Worm (Caenorhabditis elegans): ENCODE results near the gene zim-3.

Gene zim-3

DNA sequence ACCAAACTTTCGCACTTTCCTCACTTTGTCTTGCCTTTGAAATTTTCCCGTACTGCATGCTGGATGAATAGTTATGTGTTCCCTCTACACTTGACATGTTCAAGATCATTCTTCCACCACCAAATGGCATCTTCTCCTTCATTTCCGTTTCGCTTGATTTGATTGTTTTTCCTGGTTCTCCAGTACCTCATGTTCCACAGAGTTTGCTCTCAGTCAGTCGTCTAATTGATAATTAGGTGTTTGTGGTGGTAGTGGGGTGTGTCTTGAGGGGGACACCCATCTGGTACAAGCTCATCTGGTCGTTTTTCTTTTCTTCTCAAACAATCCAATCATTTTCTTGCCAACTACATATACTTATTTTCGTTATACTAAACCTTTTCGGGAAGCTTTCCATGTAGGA is 12.5 kb downstream of the zim-3 start:
- TF ChIP-seq nhr-25 (tag; optimal IDR thresholded peaks at IDR 0.05) = no peak
- TF ChIP-seq ZK546.5 (tag; optimal IDR thresholded peaks at IDR 0.05) = no peak

DNA sequence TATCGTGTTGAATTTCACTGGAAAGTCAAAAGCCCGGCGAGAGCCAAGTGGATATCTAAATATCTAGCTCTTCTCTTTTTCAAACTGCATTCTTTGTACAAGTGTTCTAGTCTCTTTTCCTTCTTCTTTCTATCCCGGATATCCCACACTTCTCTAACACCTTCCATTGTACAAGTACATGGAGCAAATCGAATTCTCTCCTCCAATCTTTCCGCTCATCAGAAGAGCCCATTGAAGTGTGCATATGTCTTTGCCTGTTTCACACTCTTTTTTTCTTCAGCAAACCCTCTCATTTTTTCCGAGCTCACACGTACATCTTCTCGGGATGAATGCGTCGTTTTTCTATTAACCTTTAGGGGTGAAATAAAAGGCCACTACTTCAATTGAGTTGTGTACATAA is 15.0 kb downstream of the zim-3 start:
- TF ChIP-seq nhr-237 (tag; optimal IDR thresholded peaks at IDR 0.05) (no peak), lsy-12 (tag; optimal IDR thresholded peaks at IDR 0.05) (no peak), nhr-77 (tag; optimal IDR thresholded peaks at IDR 0.05) (no peak), fkh-10 (GFP tag; optimal IDR thresholded peaks at IDR 0.05) (peak; percentile 76), egl-27 (tag; optimal IDR thresholded peaks at IDR 0.05) (no peak)

DNA sequence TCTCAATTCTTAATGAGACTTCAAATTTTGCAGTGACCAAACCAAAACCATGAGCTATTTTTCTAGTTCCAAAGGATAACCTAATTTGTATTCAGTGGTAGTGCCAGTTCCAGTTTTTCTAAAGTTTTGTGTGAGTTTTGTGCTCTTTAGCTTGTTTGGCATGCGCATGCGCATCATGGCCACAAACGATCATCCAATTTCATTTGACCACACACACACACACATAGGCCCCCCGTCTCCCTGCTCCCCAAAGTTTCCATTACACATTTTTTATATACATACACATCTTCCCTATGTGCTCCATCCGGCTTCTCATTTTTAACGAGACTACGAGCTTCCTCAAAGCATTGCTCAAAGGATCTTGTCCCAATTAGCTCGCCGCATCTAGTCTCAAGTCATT is 16.0 kb downstream of the zim-3 start:
- peak; percentile 34 for TF ChIP-seq lin-39 (tag; optimal IDR thresholded peaks at IDR 0.05)
- TF ChIP-seq tbx-2 (tag; optimal IDR thresholded peaks at IDR 0.05) = no peak

DNA sequence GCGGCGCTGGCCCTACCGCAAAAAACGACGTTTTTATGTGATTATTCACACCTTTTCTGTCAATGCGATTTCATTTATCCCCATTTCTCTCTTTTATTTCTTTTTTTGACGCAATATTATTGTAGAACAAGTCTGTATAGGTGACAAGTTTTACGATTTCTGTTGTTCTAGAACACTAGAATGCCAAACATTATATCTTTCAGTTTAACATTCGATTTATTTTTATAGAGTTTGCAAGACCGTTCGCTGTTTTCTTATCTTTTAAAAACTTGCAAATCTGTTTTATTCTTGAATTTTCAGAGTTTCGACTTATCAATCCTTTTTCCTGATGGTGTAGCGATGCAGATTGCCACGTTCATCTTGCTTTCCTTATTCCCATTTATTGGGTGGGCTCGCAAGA is 17.5 kb downstream of the zim-3 start, which contains the start of gene efn-2:
Gene efn-2, plus strand, starts transcription at position 301 of the 400 bp plus-strand sequence.
- TF ChIP-seq nhr-67 (tag; optimal IDR thresholded peaks at IDR 0.05) (no peak), egl-5 (tag; optimal IDR thresholded peaks at IDR 0.05) (peak; percentile 13)

DNA sequence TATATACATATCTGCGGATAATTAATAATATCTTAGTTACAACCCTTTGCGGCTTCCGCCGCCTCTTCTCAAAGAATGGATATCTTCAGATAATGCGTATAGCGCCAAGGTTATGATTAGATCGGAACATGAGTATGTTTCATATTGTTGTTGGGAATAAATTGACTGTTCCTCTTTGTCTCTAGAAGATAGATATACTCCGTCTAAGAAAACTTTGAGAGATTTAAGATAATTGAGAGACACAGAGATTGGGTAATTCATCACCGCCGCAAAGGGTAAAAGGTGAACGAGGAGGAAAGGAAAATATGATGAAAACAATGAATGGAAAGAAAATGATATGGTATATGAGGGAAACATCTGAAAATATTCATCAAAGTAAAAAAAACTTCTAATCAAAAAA is 18.1 kb downstream of the zim-3 start:
- TF ChIP-seq nhr-23 (tag; optimal IDR thresholded peaks at IDR 0.05) = peak; percentile 34
- no peak for TF ChIP-seq nhr-25 (tag; optimal IDR thresholded peaks at IDR 0.05)

DNA sequence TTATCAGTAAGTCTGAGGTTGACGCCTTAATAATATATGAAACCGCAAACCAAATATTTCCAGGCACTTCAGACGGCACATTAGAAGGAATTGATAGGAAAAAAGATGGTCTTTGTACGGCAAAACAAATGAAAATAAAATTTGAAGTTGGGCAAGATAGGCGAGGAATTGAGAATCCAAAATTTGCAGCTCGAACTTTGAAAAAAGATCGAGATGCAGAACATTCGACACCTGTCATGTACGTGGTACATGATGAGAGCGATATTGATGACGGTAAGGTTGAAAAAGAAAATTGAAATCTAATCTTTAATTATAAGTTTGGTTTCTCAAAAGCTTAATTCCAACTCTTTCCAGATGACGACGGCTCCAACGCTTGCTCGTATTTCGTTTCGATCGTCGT is 19.1 kb downstream of the zim-3 start:
- TF ChIP-seq nhr-76 (tag; optimal IDR thresholded peaks at IDR 0.05) = no peak
- no peak for TF ChIP-seq mdl-1 (tag; optimal IDR thresholded peaks at IDR 0.05)
- TF ChIP-seq tbx-2 (tag; optimal IDR thresholded peaks at IDR 0.05) = no peak
- TF ChIP-seq fkh-10 (GFP tag; optimal IDR thresholded peaks at IDR 0.05) = no peak
- no peak for TF ChIP-seq hmg-11 (tag; optimal IDR thresholded peaks at IDR 0.05)

DNA sequence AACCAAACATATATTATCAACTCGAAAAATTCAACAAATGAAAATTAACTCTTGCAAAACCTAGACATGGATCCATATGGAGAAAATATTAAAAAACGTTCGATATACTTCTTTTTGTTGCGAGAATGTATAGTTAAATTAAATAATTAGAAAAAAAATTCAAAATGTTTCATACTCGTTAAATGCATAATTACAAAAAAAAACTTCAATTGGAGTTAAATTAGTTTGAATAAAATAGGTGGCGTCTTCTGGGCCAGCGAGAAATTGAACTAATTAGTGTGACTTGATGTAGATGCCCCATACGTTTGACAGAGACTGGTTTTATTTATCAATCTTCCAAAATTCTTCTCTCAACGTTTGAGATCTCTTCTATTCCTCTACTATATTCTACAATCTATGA is 19.9 kb downstream of the zim-3 start, which contains the start of gene lgc-43:
Gene lgc-43, plus strand, starts transcription at position 301 of the 400 bp plus-strand sequence.
- TF ChIP-seq jun-1 (tag; optimal IDR thresholded peaks at IDR 0.05) = no peak
- TF ChIP-seq ceh-28 (tag; optimal IDR thresholded peaks at IDR 0.05) = no peak
- TF ChIP-seq snpc-4 (tag; optimal IDR thresholded peaks at IDR 0.05) = no peak
- TF ChIP-seq mml-1 (tag; optimal IDR thresholded peaks at IDR 0.05) = no peak
- TF ChIP-seq nhr-76 (tag; optimal IDR thresholded peaks at IDR 0.05) = peak; percentile 67
- no peak for TF ChIP-seq ceh-82 (tag; optimal IDR thresholded peaks at IDR 0.05)

DNA sequence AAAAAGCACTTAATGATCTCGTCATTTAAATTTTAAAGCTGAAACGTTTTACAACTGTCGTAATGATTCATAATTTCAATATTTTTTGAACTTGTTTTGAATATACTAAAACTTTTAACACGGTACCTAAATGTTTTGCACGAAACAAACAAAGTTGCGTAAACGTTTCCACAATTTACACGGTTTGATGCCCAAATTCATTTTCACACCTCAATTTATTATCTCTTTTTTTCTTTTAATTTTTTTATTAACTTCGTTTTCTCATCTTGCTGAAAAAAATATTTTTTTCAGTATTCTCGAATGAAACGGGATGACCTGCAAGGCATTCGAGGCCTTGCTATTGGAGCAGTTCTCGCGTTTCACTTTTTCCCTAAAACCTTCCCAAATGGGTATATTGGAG is 25.7 kb downstream of the zim-3 start, which contains the start of gene oac-8:
Gene oac-8, plus strand, starts transcription at position 301 of the 400 bp plus-strand sequence.
- TF ChIP-seq fos-1 (tag; optimal IDR thresholded peaks at IDR 0.05) = no peak
- no peak for TF ChIP-seq elt-1 (tag; optimal IDR thresholded peaks at IDR 0.05)
- TF ChIP-seq unc-39 (tag; optimal IDR thresholded peaks at IDR 0.05) = no peak
- TF ChIP-seq nhr-67 (tag; optimal IDR thresholded peaks at IDR 0.05) = no peak
- TF ChIP-seq lsy-12 (tag; optimal IDR thresholded peaks at IDR 0.05) = no peak
- no peak for TF ChIP-seq ceh-82 (tag; optimal IDR thresholded peaks at IDR 0.05)
- no peak for TF ChIP-seq nhr-12 (tag; optimal IDR thresholded peaks at IDR 0.05)
- no peak for TF ChIP-seq lin-39 (tag; optimal IDR thresholded peaks at IDR 0.05)
- TF ChIP-seq zag-1 (tag; optimal IDR thresholded peaks at IDR 0.05) = no peak
- no peak for TF ChIP-seq nhr-25 (tag; optimal IDR thresholded peaks at IDR 0.05)
- no peak for TF ChIP-seq nfya-1 (tag; optimal IDR thresholded peaks at IDR 0.05; ENCODE audit: insufficient read depth)
- TF ChIP-seq nhr-11 (tag; optimal IDR thresholded peaks at IDR 0.05) = no peak

DNA sequence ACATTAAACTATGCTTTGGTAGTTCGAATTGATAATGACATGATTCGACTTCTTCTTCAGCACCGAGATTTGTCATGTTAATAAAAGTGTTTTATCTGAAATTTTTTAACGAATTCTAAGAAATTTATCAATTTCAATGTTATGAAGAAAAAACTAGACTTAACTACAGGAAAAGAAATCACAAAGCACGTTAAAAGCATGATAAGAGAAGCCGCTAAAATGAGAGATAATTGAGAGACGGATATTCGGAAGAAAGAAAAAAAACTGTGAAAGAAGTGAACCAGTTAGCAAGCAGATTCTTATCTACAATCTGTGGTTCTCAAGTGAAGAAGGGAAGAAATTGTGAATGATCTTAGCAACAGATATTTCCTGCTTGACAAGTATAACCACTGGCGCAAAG is 30.6 kb downstream of the zim-3 start, which contains the start of gene C43F9.4:
Gene C43F9.4, minus strand, starts transcription at position 101 of the 400 bp plus-strand sequence.
- TF ChIP-seq fkh-2 (tag; optimal IDR thresholded peaks at IDR 0.05) (no peak), elt-1 (tag; optimal IDR thresholded peaks at IDR 0.05) (no peak), nhr-237 (tag; optimal IDR thresholded peaks at IDR 0.05) (no peak)
